Fruit fly (Drosophila melanogaster): ENCODE measurements around the gene jet.

Gene jet

dm6 chr2L:4976988-4977551, 27.5 kb upstream of the jet start, which contains the start of the genes Gmd and CG3792:
Gmd (minus strand) TSS chr2L:4977023.
CG3792 (plus strand) TSS chr2L:4977312.
- TF ChIP-seq gl (tag; optimal IDR thresholded peaks at IDR 0.05) = peak; percentile 81
- TF ChIP-seq CG13204 (GFP tag; optimal IDR thresholded peaks at IDR 0.05) = no peak
- TF ChIP-seq CG9948 (tag; optimal IDR thresholded peaks at IDR 0.05) = peak; percentile 89
- TF ChIP-seq CG10348 (GFP tag; IDR thresholded peaks at IDR 0.05) = peak; percentile 87
- peak; percentile 92 for TF ChIP-seq CG8301 (tag; optimal IDR thresholded peaks at IDR 0.05)
- TF ChIP-seq EcR (GFP tag; optimal IDR thresholded peaks at IDR 0.05) = peak; percentile 6
- peak; percentile 89 for TF ChIP-seq CG12605 (GFP tag; IDR thresholded peaks at IDR 0.05)
- TF ChIP-seq CG15710 (tag; optimal IDR thresholded peaks at IDR 0.05) = peak; percentile 87
- TF ChIP-seq CG34367 (tag; optimal IDR thresholded peaks at IDR 0.05) = peak; percentile 85
- TF ChIP-seq D1 (tag; optimal IDR thresholded peaks at IDR 0.05) = no peak
- TF ChIP-seq rn (GFP tag; IDR thresholded peaks at IDR 0.05) = peak; percentile 87
- TF ChIP-seq Snoo (tag; optimal IDR thresholded peaks at IDR 0.05) = peak; percentile 89
- TF ChIP-seq Pif1B (GFP tag; optimal IDR thresholded peaks at IDR 0.05) = no peak
- peak; percentile 91 for TF ChIP-seq CG17806 (tag; optimal IDR thresholded peaks at IDR 0.05)
- TF ChIP-seq fd96Ca (GFP tag; IDR thresholded peaks at IDR 0.05) = peak; percentile 84
- TF ChIP-seq Pif1A (GFP tag; optimal IDR thresholded peaks at IDR 0.05) = no peak
- peak; percentile 95 for TF ChIP-seq CG8159 (tag; optimal IDR thresholded peaks at IDR 0.05)
- peak; percentile 95 for TF ChIP-seq CG32121 (GFP tag; IDR thresholded peaks at IDR 0.05)
- no peak for TF ChIP-seq CG14655 (GFP tag; optimal IDR thresholded peaks at IDR 0.05)
- TF ChIP-seq Ets98B (GFP tag; IDR thresholded peaks at IDR 0.05) = peak; percentile 94
- TF ChIP-seq CG4496 (GFP tag; IDR thresholded peaks at IDR 0.05) = peak; percentile 97

dm6 chr2L:4973731-4974415, 24.3 kb upstream of the jet start, which contains the start of gene mRpL28:
mRpL28 (plus strand) TSS chr2L:4973976.
- TF ChIP-seq CG9948 (tag; optimal IDR thresholded peaks at IDR 0.05) (no peak), Pif1B (GFP tag; optimal IDR thresholded peaks at IDR 0.05) (no peak), CG32121 (GFP tag; IDR thresholded peaks at IDR 0.05) (no peak), CG12605 (GFP tag; IDR thresholded peaks at IDR 0.05) (no peak), CG4496 (GFP tag; IDR thresholded peaks at IDR 0.05) (0 out of 3 replicates have a peak, but pooled peaks have one; percentile 24), Pif1A (GFP tag; optimal IDR thresholded peaks at IDR 0.05) (no peak), fd96Ca (GFP tag; IDR thresholded peaks at IDR 0.05) (peak; percentile 18; the same call in 1 of the 3 replicates), CG17806 (tag; optimal IDR thresholded peaks at IDR 0.05) (no peak), Ets98B (GFP tag; IDR thresholded peaks at IDR 0.05) (no peak), rn (GFP tag; IDR thresholded peaks at IDR 0.05) (no peak), CG8301 (tag; optimal IDR thresholded peaks at IDR 0.05) (no peak), Snoo (tag; optimal IDR thresholded peaks at IDR 0.05) (no peak), CG34367 (tag; optimal IDR thresholded peaks at IDR 0.05) (no peak), CG14655 (GFP tag; optimal IDR thresholded peaks at IDR 0.05) (no peak), D1 (tag; optimal IDR thresholded peaks at IDR 0.05) (no peak), CG8159 (tag; optimal IDR thresholded peaks at IDR 0.05) (no peak), CG13204 (GFP tag; optimal IDR thresholded peaks at IDR 0.05) (no peak), EcR (GFP tag; optimal IDR thresholded peaks at IDR 0.05) (peak; percentile 70), CG15710 (tag; optimal IDR thresholded peaks at IDR 0.05) (no peak), CG10348 (GFP tag; IDR thresholded peaks at IDR 0.05) (no peak), gl (tag; optimal IDR thresholded peaks at IDR 0.05) (no peak)

DNA sequence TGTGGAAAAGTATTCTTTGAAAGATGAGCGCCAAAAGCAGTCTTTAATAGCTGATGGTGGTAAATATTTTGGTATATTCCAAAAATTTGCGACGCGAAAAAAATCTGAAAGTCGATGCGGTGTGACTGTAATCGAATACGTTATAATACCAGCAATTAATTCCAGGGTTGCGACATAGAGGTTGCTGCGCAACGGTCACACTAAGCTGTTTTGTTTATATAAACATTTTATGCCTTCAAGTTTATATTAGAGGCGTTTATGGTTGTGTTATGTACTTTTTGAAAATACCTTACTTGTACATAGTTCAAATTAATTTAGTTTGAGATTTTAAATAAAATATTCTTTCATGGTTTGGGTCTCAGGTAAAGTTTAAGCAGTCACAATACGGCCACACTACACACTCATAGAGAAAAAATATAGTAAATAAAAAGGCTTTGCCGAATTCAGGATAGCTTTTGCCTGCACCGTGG, 21.8 kb upstream of the jet start, which contains the start of gene CG14043:
CG14043 (plus strand) TSS at position 374 of the 470 bp plus-strand sequence.
- TF ChIP-seq CG32121 (GFP tag; IDR thresholded peaks at IDR 0.05) = no peak
- no peak for TF ChIP-seq EcR (GFP tag; optimal IDR thresholded peaks at IDR 0.05)
- no peak for TF ChIP-seq CG12605 (GFP tag; IDR thresholded peaks at IDR 0.05)
- no peak for TF ChIP-seq Ets98B (GFP tag; IDR thresholded peaks at IDR 0.05)
- TF ChIP-seq rn (GFP tag; IDR thresholded peaks at IDR 0.05) = no peak
- no peak for TF ChIP-seq D1 (tag; optimal IDR thresholded peaks at IDR 0.05)
- TF ChIP-seq gl (tag; optimal IDR thresholded peaks at IDR 0.05) = no peak
- TF ChIP-seq CG13204 (GFP tag; optimal IDR thresholded peaks at IDR 0.05) = no peak
- no peak for TF ChIP-seq CG34367 (tag; optimal IDR thresholded peaks at IDR 0.05)
- TF ChIP-seq CG8159 (tag; optimal IDR thresholded peaks at IDR 0.05) = no peak
- no peak for TF ChIP-seq CG10348 (GFP tag; IDR thresholded peaks at IDR 0.05)
- TF ChIP-seq CG9948 (tag; optimal IDR thresholded peaks at IDR 0.05) = no peak
- TF ChIP-seq Pif1A (GFP tag; optimal IDR thresholded peaks at IDR 0.05) = no peak

DNA sequence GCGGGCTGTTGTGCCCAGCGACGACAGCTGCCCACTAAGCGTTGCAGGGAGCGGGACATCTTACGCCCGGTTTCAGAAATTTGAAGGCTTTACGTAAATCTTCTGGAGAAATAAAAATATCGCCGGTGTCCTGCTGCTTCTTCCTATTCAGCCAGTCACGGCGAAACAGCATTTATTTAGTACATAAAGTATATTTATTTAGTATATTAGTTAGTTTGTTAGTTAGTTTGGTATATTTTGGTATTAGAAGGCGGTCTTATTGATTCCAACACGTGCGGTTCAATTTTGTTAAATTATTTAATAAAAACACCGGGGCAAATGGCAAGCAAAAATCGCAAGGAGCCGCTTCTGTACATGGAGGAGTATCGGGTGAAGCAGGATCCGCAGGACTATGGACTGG, 19.2 kb upstream of the jet start, which contains the start of the genes Scox and Polr1C:
Scox (minus strand) TSS at position 169 of the 400 bp plus-strand sequence.
Polr1C (plus strand) TSS at position 238 of the 400 bp plus-strand sequence.
- no peak for TF ChIP-seq D1 (tag; optimal IDR thresholded peaks at IDR 0.05)
- no peak for TF ChIP-seq Pif1A (GFP tag; optimal IDR thresholded peaks at IDR 0.05)
- no peak for TF ChIP-seq fd96Ca (GFP tag; IDR thresholded peaks at IDR 0.05)
- no peak for TF ChIP-seq CG12605 (GFP tag; IDR thresholded peaks at IDR 0.05)
- TF ChIP-seq CG10348 (GFP tag; IDR thresholded peaks at IDR 0.05) = no peak
- TF ChIP-seq CG34367 (tag; optimal IDR thresholded peaks at IDR 0.05) = no peak

DNA sequence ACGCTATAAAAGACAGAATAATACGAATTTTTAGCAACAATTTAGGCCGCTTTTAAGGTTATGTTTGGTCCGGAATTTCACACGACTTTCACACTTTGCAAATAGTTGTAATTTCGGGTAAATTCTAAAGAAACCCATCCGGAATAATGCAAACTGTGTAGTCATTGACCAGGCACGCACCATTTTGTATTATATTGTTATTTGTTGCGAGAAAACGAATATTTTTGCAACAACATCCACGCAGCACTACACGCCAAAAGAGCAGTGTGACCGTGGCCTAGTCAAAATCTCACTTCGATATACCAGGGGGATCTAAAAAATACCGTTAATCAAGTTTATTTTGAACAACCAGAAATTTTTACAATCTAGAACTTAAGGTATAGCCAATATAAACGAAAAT, 17.9 kb upstream of the jet start, which contains the start of gene eIF3i:
eIF3i (minus strand) TSS at position 265 of the 400 bp plus-strand sequence.
- TF ChIP-seq CG8301 (tag; optimal IDR thresholded peaks at IDR 0.05) (no peak), EcR (GFP tag; optimal IDR thresholded peaks at IDR 0.05) (no peak), Ets98B (GFP tag; IDR thresholded peaks at IDR 0.05) (no peak), CG14655 (GFP tag; optimal IDR thresholded peaks at IDR 0.05) (no peak), CG8159 (tag; optimal IDR thresholded peaks at IDR 0.05) (no peak), CG13204 (GFP tag; optimal IDR thresholded peaks at IDR 0.05) (no peak), CG34367 (tag; optimal IDR thresholded peaks at IDR 0.05) (no peak), Pif1A (GFP tag; optimal IDR thresholded peaks at IDR 0.05) (no peak), CG17806 (tag; optimal IDR thresholded peaks at IDR 0.05) (no peak), rn (GFP tag; IDR thresholded peaks at IDR 0.05) (no peak), CG12605 (GFP tag; IDR thresholded peaks at IDR 0.05) (no peak), CG9948 (tag; optimal IDR thresholded peaks at IDR 0.05) (no peak), gl (tag; optimal IDR thresholded peaks at IDR 0.05) (no peak), Snoo (tag; optimal IDR thresholded peaks at IDR 0.05) (no peak)
